Fruit fly (Drosophila melanogaster) whole organism, embryonic: Measurements from ENCODE around the gene CG33664.
A peak's percentile ranks its signal among the peaks of the same experiment; 100 is the strongest.

Source experiments
- Asciz ChIP-seq: fragments of 200-800 bp; sonication (Bioruptor generic); optimal IDR thresholded peaks from 2 replicates; lab custom pipeline; 2017; ENCODE audit warnings: missing biosample characterization, mild to moderate bottlenecking, missing genetic modification characterization, missing genetic modification reagents
- Atf3 ChIP-seq: fragments of 200-800 bp; sonication (Bioruptor generic); optimal IDR thresholded peaks from 3 replicates; lab custom pipeline; 2016; ENCODE audit warnings: missing biosample characterization, missing genetic modification characterization
- Bdp1 ChIP-seq: fragments of 200-800 bp; sonication (Bioruptor generic); optimal IDR thresholded peaks from 3 replicates; lab custom pipeline; 2016; ENCODE audit warnings: missing biosample characterization, missing genetic modification characterization
- CG10543 ChIP-seq: fragments of 200-800 bp; sonication (Bioruptor generic); optimal IDR thresholded peaks from 3 replicates; lab custom pipeline; 2017; ENCODE audit warnings: missing biosample characterization, mild to moderate bottlenecking, missing genetic modification characterization, moderate library complexity
- CG11504 ChIP-seq: fragments of 200-800 bp; sonication (Bioruptor generic); optimal IDR thresholded peaks from 3 replicates; lab custom pipeline; 2019; ENCODE audit warnings: missing biosample characterization, mild to moderate bottlenecking, missing genetic modification characterization, moderate library complexity
- CG11696 ChIP-seq: fragments of 200-800 bp; sonication (Bioruptor generic); IDR thresholded peaks from 2 replicates; pipeline ENCODE4 v1.3.6; 2022; ENCODE audit warnings: missing biosample characterization, missing genetic modification characterization
- CG11723 ChIP-seq: fragments of 200-800 bp; sonication (Bioruptor generic); optimal IDR thresholded peaks from 2 replicates; lab custom pipeline; 2017; ENCODE audit warnings: missing biosample characterization, mild to moderate bottlenecking, missing genetic modification characterization
- CG13123 ChIP-seq: fragments of 200-800 bp; sonication (Bioruptor generic); optimal IDR thresholded peaks from 2 replicates; lab custom pipeline; 2016; ENCODE audit warnings: missing biosample characterization, missing genetic modification characterization
- CG13424 ChIP-seq: fragments of 200-800 bp; sonication (Bioruptor generic); optimal IDR thresholded peaks from 2 replicates; lab custom pipeline; 2019; ENCODE audit warnings: missing biosample characterization, mild to moderate bottlenecking, missing genetic modification characterization, moderate library complexity
- CG14860 ChIP-seq: fragments of 200-800 bp; sonication (Bioruptor generic); IDR thresholded peaks from 3 replicates; pipeline ENCODE4 v1.3.6; 2022; ENCODE audit warnings: missing biosample characterization, missing genetic modification characterization; ENCODE audit not compliant: partially characterized antibody
- CG15073 ChIP-seq: fragments of 200-800 bp; sonication (Bioruptor generic); optimal IDR thresholded peaks from 2 replicates; lab custom pipeline; 2016; ENCODE audit warnings: missing biosample characterization, missing genetic modification characterization
- CG1529 ChIP-seq: fragments of 200-800 bp; sonication (Bioruptor generic); optimal IDR thresholded peaks from 3 replicates; lab custom pipeline; 2018; ENCODE audit warnings: missing biosample characterization, missing genetic modification characterization
- CG15479 ChIP-seq: fragments of 200-800 bp; sonication (Bioruptor generic); optimal IDR thresholded peaks from 3 replicates; lab custom pipeline; 2019; ENCODE audit warnings: missing biosample characterization, mild to moderate bottlenecking, missing genetic modification characterization, moderate library complexity
- CG16815 ChIP-seq: fragments of 200-800 bp; sonication (Bioruptor generic); optimal IDR thresholded peaks from 3 replicates; lab custom pipeline; 2017; ENCODE audit warnings: missing biosample characterization, mild to moderate bottlenecking, missing genetic modification characterization
- CG18476 ChIP-seq: fragments of 200-800 bp; sonication (Bioruptor generic); optimal IDR thresholded peaks from 2 replicates; lab custom pipeline; 2016; ENCODE audit warnings: missing biosample characterization, mild to moderate bottlenecking, missing genetic modification characterization
- CG2120 ChIP-seq: fragments of 200-800 bp; sonication (Bioruptor generic); optimal IDR thresholded peaks from 3 replicates; lab custom pipeline; 2016; ENCODE audit warnings: missing biosample characterization, missing genetic modification characterization
- CG32772 ChIP-seq: fragments of 200-800 bp; sonication (Bioruptor generic); IDR thresholded peaks from 2 replicates; pipeline ENCODE4 v1.3.6; 2022; ENCODE audit warnings: missing biosample characterization, missing genetic modification characterization
- CG4282 ChIP-seq: fragments of 200-800 bp; sonication (Bioruptor generic); optimal IDR thresholded peaks from 2 replicates; lab custom pipeline; 2016; ENCODE audit warnings: missing biosample characterization, missing genetic modification characterization
- CG4730 ChIP-seq: fragments of 200-800 bp; sonication (Bioruptor generic); IDR thresholded peaks from 2 replicates; pipeline ENCODE4 v1.3.6; 2022; ENCODE audit warnings: missing biosample characterization, missing genetic modification characterization
- CG4854 ChIP-seq: fragments of 200-800 bp; sonication (Bioruptor generic); optimal IDR thresholded peaks from 2 replicates; lab custom pipeline; 2016; ENCODE audit warnings: missing biosample characterization, missing genetic modification characterization, inconsistent platforms
- CG6254 ChIP-seq: fragments of 200-800 bp; sonication (Bioruptor generic); optimal IDR thresholded peaks from 3 replicates; lab custom pipeline; 2017; ENCODE audit warnings: mild to moderate bottlenecking, missing biosample characterization, missing genetic modification reagents, missing genetic modification characterization
- CG6813 ChIP-seq: fragments of 200-800 bp; sonication (Bioruptor generic); optimal IDR thresholded peaks from 2 replicates; lab custom pipeline; 2017; ENCODE audit warnings: missing biosample characterization, missing genetic modification characterization, mild to moderate bottlenecking, moderate library complexity, missing genetic modification reagents
- CG6854 ChIP-seq: fragments of 200-800 bp; sonication (Bioruptor generic); optimal IDR thresholded peaks from 3 replicates; lab custom pipeline; 2017; ENCODE audit warnings: missing biosample characterization, mild to moderate bottlenecking, missing genetic modification characterization
- CG9215 ChIP-seq: fragments of 200-800 bp; sonication (Bioruptor generic); IDR thresholded peaks from 2 replicates; pipeline ENCODE4 v1.3.6; 2022; ENCODE audit warnings: missing biosample characterization, missing genetic modification characterization
- CG9932 ChIP-seq: fragments of 200-800 bp; sonication (Bioruptor generic); IDR thresholded peaks from 2 replicates; pipeline ENCODE4 v1.3.6; 2022; ENCODE audit warnings: missing biosample characterization, missing genetic modification characterization
- Dbx ChIP-seq: fragments of 200-800 bp; sonication (Bioruptor generic); IDR thresholded peaks from 3 replicates; pipeline ENCODE4 v1.3.6; 2022; ENCODE audit warnings: missing biosample characterization, missing genetic modification characterization
- HLH4C ChIP-seq: fragments of 200-800 bp; sonication (Bioruptor generic); IDR thresholded peaks from 3 replicates; pipeline ENCODE4 v1.3.6; 2022; ENCODE audit warnings: missing biosample characterization, missing genetic modification characterization; ENCODE audit not compliant: partially characterized antibody
- Hr3 ChIP-seq: fragments of 200-800 bp; sonication (Bioruptor generic); optimal IDR thresholded peaks from 3 replicates; lab custom pipeline; 2016; ENCODE audit warnings: missing biosample characterization, missing genetic modification characterization
- Lim3 ChIP-seq: fragments of 200-800 bp; sonication (Bioruptor generic); IDR thresholded peaks from 2 replicates; pipeline ENCODE4 v1.3.6; 2022; ENCODE audit warnings: missing biosample characterization, missing genetic modification characterization
- MESR4 ChIP-seq: fragments of 200-800 bp; sonication (Bioruptor generic); optimal IDR thresholded peaks from 2 replicates; lab custom pipeline; 2018; ENCODE audit warnings: missing biosample characterization, mild to moderate bottlenecking, missing genetic modification characterization, moderate library complexity
- Med ChIP-seq: fragments of 200-800 bp; sonication (Bioruptor generic); peaks from one replicate; lab custom pipeline; 2016; ENCODE audit warnings: missing biosample characterization, missing genetic modification characterization, mild to moderate bottlenecking, inconsistent platforms, moderate library complexity
- Mes4 ChIP-seq: fragments of 200-800 bp; sonication (Bioruptor generic); optimal IDR thresholded peaks from 2 replicates; lab custom pipeline; 2016; ENCODE audit warnings: missing biosample characterization, missing genetic modification characterization
- Nf-YA ChIP-seq: fragments of 200-800 bp; sonication (Bioruptor generic); IDR thresholded peaks from 2 replicates; pipeline ENCODE4 v1.3.6; 2022; ENCODE audit warnings: missing biosample characterization, missing genetic modification characterization
- Opbp ChIP-seq: fragments of 200-800 bp; sonication (Bioruptor generic); IDR thresholded peaks from 3 replicates; pipeline ENCODE4 v1.3.6; 2022; ENCODE audit warnings: missing biosample characterization, missing genetic modification characterization; ENCODE audit not compliant: partially characterized antibody
- Rx ChIP-seq: fragments of 200-800 bp; sonication (Bioruptor generic); IDR thresholded peaks from 2 replicates; pipeline ENCODE4 v1.3.6; 2022; ENCODE audit warnings: missing biosample characterization, missing genetic modification characterization
- Sin3A ChIP-seq: fragments of >200 bp; optimal IDR thresholded peaks from 2 replicates; lab custom pipeline; 2018
- Ssrp ChIP-seq: fragments of 200-800 bp; sonication (Bioruptor generic); optimal IDR thresholded peaks from 2 replicates; lab custom pipeline; 2018; ENCODE audit warnings: missing biosample characterization, mild to moderate bottlenecking, missing genetic modification characterization, moderate library complexity
- ap ChIP-seq: fragments of 200-800 bp; sonication (Bioruptor generic); IDR thresholded peaks from 2 replicates; pipeline ENCODE4 v1.3.6; 2022; ENCODE audit warnings: missing biosample characterization, missing genetic modification characterization
- crc ChIP-seq: fragments of 200-800 bp; sonication (Bioruptor generic); optimal IDR thresholded peaks from 2 replicates; lab custom pipeline; 2016; ENCODE audit warnings: missing biosample characterization, missing genetic modification characterization
- croc ChIP-seq: fragments of 200-800 bp; sonication (Bioruptor generic); conservative IDR thresholded peaks from 3 replicates; pipeline ENCODE4 v1.3.6; 2022; ENCODE audit warnings: missing biosample characterization, missing genetic modification characterization
- crp ChIP-seq, 2 experiments: fragments of 200-800 bp; sonication (Bioruptor generic); optimal IDR thresholded peaks; 2 replicates in 1 of 2; 3 replicates in 1 of 2; lab custom pipeline; 2017; ENCODE audit warnings: missing biosample characterization in 2 of 2, missing genetic modification characterization in 2 of 2, mild to moderate bottlenecking in 1 of 2, moderate library complexity in 1 of 2
- dpn ChIP-seq, 2 experiments: fragments of 200-800 bp; sonication (Bioruptor generic); optimal IDR thresholded peaks; 3 replicates each; lab custom pipeline; 2016; ENCODE audit warnings: missing biosample characterization in 2 of 2, missing genetic modification characterization in 2 of 2
- eve ChIP-seq, 2 experiments: fragments of >200 bp; optimal IDR thresholded peaks; 2 replicates each; lab custom pipeline; 2017; ENCODE audit warnings: missing biosample characterization in 2 of 2, missing genetic modification characterization in 2 of 2
- lilli ChIP-seq: fragments of 200-800 bp; sonication (Bioruptor generic); optimal IDR thresholded peaks from 3 replicates; lab custom pipeline; 2016; ENCODE audit warnings: missing biosample characterization, missing genetic modification characterization
- nmo ChIP-seq: fragments of 200-800 bp; sonication (Bioruptor generic); optimal IDR thresholded peaks from 2 replicates; lab custom pipeline; 2018; ENCODE audit warnings: missing biosample characterization, mild to moderate bottlenecking, missing genetic modification characterization, moderate library complexity
- odd ChIP-seq: fragments of 200-800 bp; sonication (Bioruptor generic); optimal IDR thresholded peaks from 2 replicates; lab custom pipeline; 2017; ENCODE audit warnings: missing biosample characterization, mild to moderate bottlenecking, missing genetic modification characterization
- psq ChIP-seq: fragments of 200-800 bp; sonication (Bioruptor generic); optimal IDR thresholded peaks from 2 replicates; lab custom pipeline; 2017; ENCODE audit warnings: missing biosample characterization, missing genetic modification characterization
- slbo ChIP-seq: fragments of 200-800 bp; sonication (Bioruptor generic); IDR thresholded peaks from 2 replicates; pipeline ENCODE4 v1.3.6; 2022; ENCODE audit warnings: missing biosample characterization, missing genetic modification characterization
- trh ChIP-seq: fragments of 200-800 bp; sonication (Bioruptor generic); optimal IDR thresholded peaks from 2 replicates; lab custom pipeline; 2016; ENCODE audit warnings: missing biosample characterization, missing genetic modification characterization
- unc-4 ChIP-seq: fragments of 200-800 bp; sonication (Bioruptor generic); IDR thresholded peaks from 2 replicates; pipeline ENCODE4 v1.3.6; 2022; ENCODE audit warnings: missing biosample characterization, missing genetic modification characterization; ENCODE audit not compliant: partially characterized antibody

The CG33664 gene

DNA sequence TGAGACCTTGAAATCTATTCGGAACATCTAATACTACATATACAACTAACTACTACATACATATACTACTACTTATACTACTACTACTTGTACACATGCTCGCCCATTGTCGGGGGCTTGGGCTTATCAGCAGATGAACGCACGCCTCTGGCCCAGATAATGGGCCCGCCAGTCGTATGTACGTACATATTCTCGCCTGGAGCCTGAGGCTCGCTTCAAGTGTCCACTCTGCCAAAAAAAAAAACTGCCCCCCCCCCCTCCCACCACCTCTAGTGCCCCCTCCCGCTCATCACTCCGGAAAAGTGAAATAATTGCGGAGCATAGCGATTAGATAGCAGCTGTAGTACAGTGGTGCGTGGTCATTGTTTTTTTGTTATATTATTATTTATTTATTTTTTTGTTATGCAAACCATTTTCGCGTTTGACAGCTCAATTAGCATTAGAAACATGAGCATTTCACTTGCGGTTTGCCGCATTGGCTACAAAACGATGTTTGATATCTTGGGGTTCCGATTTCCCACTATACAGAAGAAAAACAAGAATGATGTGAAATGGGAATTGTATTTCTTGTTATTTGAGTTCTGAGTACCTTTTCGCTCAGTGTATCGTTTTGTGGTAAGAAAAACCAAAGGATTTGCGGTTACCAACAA is 27.1 kb upstream of the CG33664 start (continued):
- TF ChIP-seq CG18476 (GFP tag; lab: Kevin White, UChicago) (no peak), CG4282 (GFP tag; lab: Kevin White, UChicago) (no peak), Nf-YA (GFP tag; lab: Robert Waterston, UW) (no peak), Med (GFP tag; lab: Kevin White, UChicago) (peak; percentile 33), Opbp (GFP tag; lab: Robert Waterston, UW) (no peak), CG10543 (GFP tag; lab: Kevin White, UChicago) (peak; percentile 95), CG32772 (GFP tag; lab: Robert Waterston, UW) (peak; percentile 42; the same call in 1 of the 2 replicates), CG11504 (tag; lab: Kevin White, UChicago) (peak; percentile 50), CG16815 (no peak), CG9215 (no peak), Hr3 (GFP tag; lab: Kevin White, UChicago) (no peak), Rx (GFP tag; lab: Robert Waterston, UW) (no peak), Sin3A (no peak), Dbx (0 out of 3 replicates have a peak, but pooled peaks have one; percentile 15), CG6813 (GFP tag; lab: Kevin White, UChicago) (no peak), nmo (peak; percentile 23), Mes4 (GFP tag; lab: Kevin White, UChicago) (no peak), CG11696 (GFP tag; lab: Robert Waterston, UW) (no peak), Lim3 (GFP tag; lab: Robert Waterston, UW) (no peak), trh (GFP tag; lab: Kevin White, UChicago) (no peak), Bdp1 (GFP tag; lab: Kevin White, UChicago) (no peak), CG2120 (GFP tag; lab: Kevin White, UChicago) (no peak), CG13123 (GFP tag; lab: Kevin White, UChicago) (no peak), eve (GFP tag; optimal IDR thresholded peaks at IDR 0.05; lab: Kevin White, UChicago) (no peak), CG6854 (GFP tag; lab: Kevin White, UChicago) (peak; percentile 5), CG14860 (GFP tag; lab: Robert Waterston, UW) (no peak), crc (GFP tag; lab: Kevin White, UChicago) (no peak), lilli (no peak), croc (GFP tag; lab: Robert Waterston, UW) (no peak), CG4730 (GFP tag; lab: Robert Waterston, UW) (no peak), dpn (GFP tag; optimal IDR thresholded peaks at IDR 0.05; lab: Kevin White, UChicago) (no peak), slbo (GFP tag; lab: Robert Waterston, UW) (0 out of 2 replicates have a peak, but pooled peaks have one; percentile 21), Atf3 (GFP tag; lab: Kevin White, UChicago) (no peak), ap (GFP tag; lab: Robert Waterston, UW) (no peak), MESR4 (GFP tag; lab: Kevin White, UChicago) (no peak), Ssrp (tag; lab: Kevin White, UChicago) (no peak), psq (GFP tag; lab: Kevin White, UChicago) (no peak), unc-4 (no peak), CG4854 (no peak), CG15073 (GFP tag; lab: Kevin White, UChicago) (no peak), CG1529 (GFP tag; lab: Kevin White, UChicago) (no peak), CG11723 (GFP tag; lab: Kevin White, UChicago) (no peak), CG9932 (GFP tag; lab: Robert Waterston, UW) (0 out of 2 replicates have a peak, but pooled peaks have one; percentile 25), CG6254 (GFP tag; lab: Kevin White, UChicago) (no peak), HLH4C (GFP tag; lab: Robert Waterston, UW) (no peak), Asciz (GFP tag; lab: Kevin White, UChicago) (no peak), CG13424 (tag; lab: Kevin White, UChicago) (peak; percentile 10), odd (no peak), CG15479 (GFP tag; lab: Kevin White, UChicago) (no peak), crp (GFP tag; optimal IDR thresholded peaks at IDR 0.05; lab: Kevin White, UChicago) (no peak)
